Worm (Caenorhabditis elegans): ENCODE measurements around the gene clec-231.
"Not testable (repeated sequence)": the region's sequence is repeated elsewhere in the genome, so short reads cannot be mapped to it uniquely, and the experiment has no call there.

Gene clec-231

ce11 chrV:15361412-15361811, 10.9 kb upstream of the clec-231 start, which contains the start of gene ech-1.1:
TSS of gene ech-1.1 (minus strand) at chrV:15361512.
- not testable (repeated sequence) for TF ChIP-seq unc-62 (GFP tag; optimal IDR thresholded peaks at IDR 0.05)

- TF ChIP-seq unc-62 (GFP tag; optimal IDR thresholded peaks at IDR 0.05): no peak
Measured at ce11 chrV:15354648-15355047, 4.1 kb upstream of the clec-231 start, which contains the start of gene C29F3.7. TSS of gene C29F3.7 (plus strand) at chrV:15354901.

ce11 chrV:15352376-15352775, 1.9 kb upstream of the clec-231 start, which contains the start of gene srx-58:
TSS of gene srx-58 (plus strand) at chrV:15352676.
- TF ChIP-seq unc-62 (GFP tag; optimal IDR thresholded peaks at IDR 0.05): no peak

- TF ChIP-seq unc-62 (GFP tag; optimal IDR thresholded peaks at IDR 0.05): no peak
Measured at ce11 chrV:15349044-15349443, 1.5 kb downstream of the clec-231 start, which contains the start of gene clec-230. TSS of gene clec-230 (minus strand) at chrV:15349144.

- no peak for TF ChIP-seq unc-62 (GFP tag; optimal IDR thresholded peaks at IDR 0.05)
Measured at ce11 chrV:15347292-15347691, 3.2 kb downstream of the clec-231 start, which contains the start of gene C29F3.3. TSS of gene C29F3.3 (minus strand) at chrV:15347392.

- TF ChIP-seq unc-62 (GFP tag; optimal IDR thresholded peaks at IDR 0.05): no peak
Measured at ce11 chrV:15344481-15344880, 6.0 kb downstream of the clec-231 start, which contains the start of gene wrt-8. TSS of gene wrt-8 (minus strand) at chrV:15344581.

ce11 chrV:15341404-15341803, 9.1 kb downstream of the clec-231 start, which contains the start of gene clec-229:
TSS of gene clec-229 (minus strand) at chrV:15341504.
- no peak for TF ChIP-seq unc-62 (GFP tag; optimal IDR thresholded peaks at IDR 0.05)

ce11 chrV:15339363-15339762, 11.2 kb downstream of the clec-231 start, which contains the start of gene clec-228:
TSS of gene clec-228 (minus strand) at chrV:15339463.
- no peak for TF ChIP-seq unc-62 (GFP tag; optimal IDR thresholded peaks at IDR 0.05)

- TF ChIP-seq unc-62 (GFP tag; optimal IDR thresholded peaks at IDR 0.05): no peak
Measured at ce11 chrV:15337405-15337804, 13.1 kb downstream of the clec-231 start, which contains the start of gene wrt-7. TSS of gene wrt-7 (minus strand) at chrV:15337505.

ce11 chrV:15332851-15333250, 17.7 kb downstream of the clec-231 start, which contains the start of gene srw-113:
TSS of gene srw-113 (plus strand) at chrV:15333151.
- no peak for TF ChIP-seq unc-62 (GFP tag; optimal IDR thresholded peaks at IDR 0.05)

- no peak for TF ChIP-seq unc-62 (GFP tag; optimal IDR thresholded peaks at IDR 0.05)
Measured at ce11 chrV:15330314-15330713, 20.2 kb downstream of the clec-231 start, which contains the start of gene srh-295. TSS of gene srh-295 (plus strand) at chrV:15330614.

ce11 chrV:15327745-15328447, 22.6 kb downstream of the clec-231 start, which contains the start of gene ZK1037.6:
TSS of gene ZK1037.6 (minus strand) at chrV:15327795.
- TF ChIP-seq unc-62 (GFP tag; optimal IDR thresholded peaks at IDR 0.05): no peak

ce11 chrV:15323417-15323816, 27.1 kb downstream of the clec-231 start:
- no peak for TF ChIP-seq unc-62 (GFP tag; optimal IDR thresholded peaks at IDR 0.05)

- TF ChIP-seq unc-62 (GFP tag; optimal IDR thresholded peaks at IDR 0.05): not testable (repeated sequence)
Measured at ce11 chrV:15322653-15323052, 27.9 kb downstream of the clec-231 start, which contains the start of gene nhr-247. TSS of gene nhr-247 (plus strand) at chrV:15322982.

- TF ChIP-seq unc-62 (GFP tag; optimal IDR thresholded peaks at IDR 0.05): no peak
Measured at ce11 chrV:15318638-15319037, 31.9 kb downstream of the clec-231 start, which contains the start of gene nhr-291. TSS of gene nhr-291 (plus strand) at chrV:15318961.

- TF ChIP-seq unc-62 (GFP tag; optimal IDR thresholded peaks at IDR 0.05): no peak
Measured at ce11 chrV:15315827-15316527, 34.5 kb downstream of the clec-231 start, which contains the start of the genes srt-22 and nhr-246. TSS of gene srt-22 (minus strand) at chrV:15315927. TSS of gene nhr-246 (plus strand) at chrV:15316477.

All from whole organism, dauer.